Fruit fly (Drosophila melanogaster): ENCODE data around the gene Zmynd10.

The Zmynd10 gene

dm6 chr3L:13007946-13008462, 18.2 kb downstream of the Zmynd10 start (continued):
- TF ChIP-seq PHDP (tag; optimal IDR thresholded peaks at IDR 0.05) (no peak), CG14965 (GFP tag; optimal IDR thresholded peaks at IDR 0.05; ENCODE audit: borderline replicate concordance) (no peak), CG30431 (GFP tag; optimal IDR thresholded peaks at IDR 0.05) (no peak), CG10543 (GFP tag; optimal IDR thresholded peaks at IDR 0.05) (no peak), CG32532 (GFP tag; IDR thresholded peaks at IDR 0.05) (no peak), CG16779 (GFP tag; IDR thresholded peaks at IDR 0.05) (no peak), Mrtf (GFP tag; IDR thresholded peaks at IDR 0.05) (no peak), CG18476 (GFP tag; optimal IDR thresholded peaks at IDR 0.05) (no peak), fd3F (GFP tag; optimal IDR thresholded peaks at IDR 0.05) (no peak), Bteb2 (GFP tag; optimal IDR thresholded peaks at IDR 0.05) (no peak), CG31441 (GFP tag; IDR thresholded peaks at IDR 0.05) (0 out of 2 replicates have a peak, but pooled peaks have one; percentile 17), CG6854 (GFP tag; optimal IDR thresholded peaks at IDR 0.05) (no peak), CG17612 (GFP tag; IDR thresholded peaks at IDR 0.05) (no peak), Trl (optimal IDR thresholded peaks at IDR 0.05) (no peak), Trl (GFP tag; optimal IDR thresholded peaks at IDR 0.05) (no peak), dysf (GFP tag; IDR thresholded peaks at IDR 0.05) (no peak), Sry-β (GFP tag; optimal IDR thresholded peaks at IDR 0.05) (no peak), CG10321 (GFP tag; IDR thresholded peaks at IDR 0.05) (no peak), gce (GFP tag; IDR thresholded peaks at IDR 0.05) (no peak), shn (GFP tag; optimal IDR thresholded peaks at IDR 0.05) (no peak), kah (GFP tag; optimal IDR thresholded peaks at IDR 0.05) (no peak), tup (GFP tag; optimal IDR thresholded peaks at IDR 0.05) (no peak), MBD-R2 (GFP tag; IDR thresholded peaks at IDR 0.05) (peak; percentile 48), CG12071 (GFP tag; optimal IDR thresholded peaks at IDR 0.05) (no peak), bab2 (GFP tag; optimal IDR thresholded peaks at IDR 0.05) (no peak), Pdp1 (GFP tag; optimal IDR thresholded peaks at IDR 0.05) (no peak), Mad (GFP tag; optimal IDR thresholded peaks at IDR 0.05) (no peak), CG11247 (GFP tag; IDR thresholded peaks at IDR 0.05) (no peak), CG30403 (GFP tag; optimal IDR thresholded peaks at IDR 0.05) (no peak), az2 (GFP tag; optimal IDR thresholded peaks at IDR 0.05) (no peak), ERR (GFP tag; optimal IDR thresholded peaks at IDR 0.05) (no peak), psq (GFP tag; optimal IDR thresholded peaks at IDR 0.05) (no peak), CG12769 (tag; optimal IDR thresholded peaks at IDR 0.05) (no peak), gcm (GFP tag; optimal IDR thresholded peaks at IDR 0.05) (no peak), wdn (GFP tag; IDR thresholded peaks at IDR 0.05) (no peak), E2f1 (GFP tag; IDR thresholded peaks at IDR 0.05) (no peak), CG7556 (GFP tag; optimal IDR thresholded peaks at IDR 0.05) (no peak), TFAM (GFP tag; optimal IDR thresholded peaks at IDR 0.05) (no peak), Doc3 (GFP tag; IDR thresholded peaks at IDR 0.05; ENCODE audit: partially characterized antibody) (peak; percentile 69), lilli (GFP tag; optimal IDR thresholded peaks at IDR 0.05) (no peak), Ravus (GFP tag; IDR thresholded peaks at IDR 0.05) (no peak), pnt (GFP tag; optimal IDR thresholded peaks at IDR 0.05) (no peak), CG8290 (GFP tag; optimal IDR thresholded peaks at IDR 0.05) (peak; percentile 15), CG8290 (tag; optimal IDR thresholded peaks at IDR 0.05) (no peak), CG14050 (GFP tag; IDR thresholded peaks at IDR 0.05) (no peak), CG33557 (GFP tag; optimal IDR thresholded peaks at IDR 0.05) (no peak), CG11456 (GFP tag; IDR thresholded peaks at IDR 0.05) (no peak), unc-4 (GFP tag; IDR thresholded peaks at IDR 0.05; ENCODE audit: partially characterized antibody) (peak; percentile 71), her (GFP tag; optimal IDR thresholded peaks at IDR 0.05) (no peak), dan (GFP tag; IDR thresholded peaks at IDR 0.05) (no peak), Hand (GFP tag; optimal IDR thresholded peaks at IDR 0.05) (no peak), repo (GFP tag; optimal IDR thresholded peaks at IDR 0.05) (no peak), CG10267 (tag; optimal IDR thresholded peaks at IDR 0.05) (peak; percentile 35)
